Worm (Caenorhabditis elegans) whole organism, early embryonic: ENCODE measurements around the gene K11G9.5.

Experiments used
- B0310.2 ChIP-seq: sonication (generic microtip); optimal IDR thresholded peaks from 2 replicates; lab custom pipeline; 2016; ENCODE audit warnings: mild to moderate bottlenecking, missing genetic modification characterization, missing compliant biosample characterization
- F13C5.2 ChIP-seq: sonication (generic microtip); optimal IDR thresholded peaks from 2 replicates; lab custom pipeline; 2017; ENCODE audit warnings: mild to moderate bottlenecking, missing genetic modification characterization, inconsistent platforms, missing compliant biosample characterization
- aly-1 ChIP-seq: sonication (generic microtip); optimal IDR thresholded peaks from 2 replicates; lab custom pipeline; 2016; ENCODE audit warnings: missing genetic modification characterization, missing compliant biosample characterization
- ama-1 ChIP-seq: fragments of 150-350 bp; optimal IDR thresholded peaks from 2 replicates; lab custom pipeline; 2014
- ceh-13 ChIP-seq: fragments of 200-800 bp; sonication (Bioruptor generic); optimal IDR thresholded peaks from 2 replicates; lab custom pipeline; 2018; ENCODE audit warnings: mild to moderate bottlenecking, missing genetic modification characterization, missing compliant biosample characterization
- ceh-36 ChIP-seq: sonication (generic microtip); optimal IDR thresholded peaks from 2 replicates; lab custom pipeline; 2016; ENCODE audit warnings: missing genetic modification characterization, inconsistent platforms, missing compliant biosample characterization
- ets-7 ChIP-seq: sonication (generic microtip); optimal IDR thresholded peaks from 2 replicates; lab custom pipeline; 2016; ENCODE audit warnings: missing genotype, missing genetic modification characterization, missing compliant biosample characterization
- flt-1 ChIP-seq: fragments of 200-800 bp; sonication (Bioruptor generic); IDR thresholded peaks from 2 replicates; pipeline ENCODE4 v1.3.6; 2022; ENCODE audit warnings: missing genetic modification characterization, missing compliant biosample characterization
- hmbx-1 ChIP-seq: sonication (generic microtip); optimal IDR thresholded peaks from 2 replicates; lab custom pipeline; 2016; ENCODE audit warnings: mild to moderate bottlenecking, missing genetic modification characterization, missing compliant biosample characterization
- hmg-4 ChIP-seq: fragments of 200-800 bp; sonication (Bioruptor generic); optimal IDR thresholded peaks from 2 replicates; lab custom pipeline; 2018; ENCODE audit warnings: mild to moderate bottlenecking, missing genetic modification characterization, missing compliant biosample characterization
- hnd-1 ChIP-seq: sonication (generic microtip); optimal IDR thresholded peaks from 2 replicates; lab custom pipeline; 2016; ENCODE audit warnings: missing genetic modification characterization, missing compliant biosample characterization
- pes-1 ChIP-seq: fragments of 200-800 bp; sonication (Bioruptor generic); IDR thresholded peaks from 2 replicates; pipeline ENCODE4 v1.3.6; 2022; ENCODE audit warnings: missing genetic modification reagents, missing genetic modification characterization, missing compliant biosample characterization
- scrt-1 ChIP-seq: fragments of 200-800 bp; sonication (Bioruptor generic); IDR thresholded peaks from 2 replicates; pipeline ENCODE4 v1.3.6; 2022; ENCODE audit warnings: missing genetic modification characterization, missing compliant biosample characterization
- sea-1 ChIP-seq: fragments of 200-800 bp; sonication (Bioruptor generic); conservative IDR thresholded peaks from 2 replicates; pipeline ENCODE4 v1.3.6; 2022; ENCODE audit warnings: missing genetic modification characterization, missing compliant biosample characterization
- tbx-11 ChIP-seq: fragments of 200-800 bp; sonication (Bioruptor generic); IDR thresholded peaks from 2 replicates; pipeline ENCODE4 v1.3.6; 2022; ENCODE audit warnings: missing genetic modification characterization, missing compliant biosample characterization
- tbx-37 ChIP-seq: fragments of 200-800 bp; sonication (Bioruptor generic); conservative IDR thresholded peaks from 2 replicates; pipeline ENCODE4 v1.3.6; 2022; ENCODE audit warnings: missing genetic modification reagents, missing genetic modification characterization, missing compliant biosample characterization
- tra-4 ChIP-seq: sonication (generic microtip); optimal IDR thresholded peaks from 2 replicates; lab custom pipeline; 2017; ENCODE audit warnings: missing genetic modification characterization, missing compliant biosample characterization

The K11G9.5 gene

ce11 chrV:6688392-6688791, at the start of gene K11G9.5:
K11G9.5 (minus strand) TSS chrV:6688492.
- TF ChIP-seq scrt-1 (GFP tag; lab: Robert Waterston, UW) (no peak), ceh-36 (tag; lab: Kevin White, UChicago) (no peak), ama-1 (lab: Kevin White, UChicago) (no peak), B0310.2 (tag; lab: Kevin White, UChicago) (no peak), tra-4 (tag; lab: Kevin White, UChicago) (no peak), F13C5.2 (no peak), ets-7 (no peak), pes-1 (GFP tag; lab: Robert Waterston, UW) (no peak)

DNA sequence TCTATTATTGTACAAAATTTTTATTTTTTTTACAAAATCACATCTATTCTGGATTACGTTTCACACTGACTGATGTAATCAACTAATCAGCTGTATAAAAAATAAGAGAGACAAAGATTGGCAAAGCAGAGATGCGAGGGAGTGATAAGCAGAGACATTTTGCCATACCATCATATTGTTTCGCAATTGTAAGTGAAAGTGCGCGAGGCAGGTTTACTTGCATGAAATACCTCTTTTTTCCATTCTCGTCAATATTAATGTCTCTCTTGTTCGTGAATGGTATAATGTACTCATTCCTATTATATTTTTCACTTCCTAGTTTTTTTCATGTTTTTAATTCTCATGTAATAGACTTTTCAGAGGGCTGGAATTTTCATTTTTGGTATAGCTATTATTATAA, 48.6 kb upstream of the K11G9.5 start:
- no peak for TF ChIP-seq hmbx-1
- no peak for TF ChIP-seq flt-1 (GFP tag; lab: Robert Waterston, UW)
- TF ChIP-seq F13C5.2, result no peak
- TF ChIP-seq pes-1 (GFP tag; lab: Robert Waterston, UW), result no peak
- no peak for TF ChIP-seq tbx-11 (GFP tag; lab: Robert Waterston, UW)
- TF ChIP-seq tra-4 (tag; lab: Kevin White, UChicago), result no peak
- no peak for TF ChIP-seq hnd-1 (tag; lab: Kevin White, UChicago)
- no peak for TF ChIP-seq tbx-37
- no peak for TF ChIP-seq aly-1 (tag; lab: Kevin White, UChicago)
- no peak for TF ChIP-seq sea-1 (GFP tag; lab: Robert Waterston, UW)
- TF ChIP-seq ceh-13 (GFP tag; lab: Kevin White, UChicago), result no peak

DNA sequence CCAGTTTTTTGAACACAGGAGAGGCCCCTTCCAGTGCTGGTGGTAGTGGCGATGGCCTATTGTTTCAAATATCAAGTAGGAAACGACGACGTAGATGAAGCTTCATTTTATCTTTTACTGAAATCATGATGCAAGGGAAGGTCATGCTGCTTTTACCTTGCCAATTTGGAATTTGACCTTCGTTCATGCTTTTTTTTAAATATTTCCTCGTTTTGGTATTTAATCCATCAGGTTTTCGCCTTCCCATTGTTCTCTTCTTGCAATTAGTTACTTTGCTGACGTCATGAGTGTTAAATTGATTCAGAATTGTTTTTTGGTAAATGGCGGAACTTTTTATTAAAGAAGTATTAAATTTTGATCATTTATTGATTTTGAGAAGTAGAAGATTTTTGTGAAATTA, 47.8 kb upstream of the K11G9.5 start:
- no peak for TF ChIP-seq tra-4 (tag; lab: Kevin White, UChicago)
- TF ChIP-seq sea-1 (GFP tag; lab: Robert Waterston, UW), result no peak
- TF ChIP-seq ets-7, result no peak
- TF ChIP-seq aly-1 (tag; lab: Kevin White, UChicago), result no peak
- TF ChIP-seq hnd-1 (tag; lab: Kevin White, UChicago), result no peak
- no peak for TF ChIP-seq scrt-1 (GFP tag; lab: Robert Waterston, UW)
- no peak for TF ChIP-seq F13C5.2
- no peak for TF ChIP-seq tbx-37
- TF ChIP-seq pes-1 (GFP tag; lab: Robert Waterston, UW), result no peak
- TF ChIP-seq ceh-13 (GFP tag; lab: Kevin White, UChicago), result no peak
- TF ChIP-seq tbx-11 (GFP tag; lab: Robert Waterston, UW), result no peak
- no peak for TF ChIP-seq ama-1 (lab: Kevin White, UChicago)
- TF ChIP-seq hmbx-1, result no peak
- no peak for TF ChIP-seq ceh-36 (tag; lab: Kevin White, UChicago)

ce11 chrV:6732995-6733394, 44.7 kb upstream of the K11G9.5 start, which contains the start of gene grl-8:
grl-8 (minus strand) TSS chrV:6733095.
- TF ChIP-seq tbx-11 (GFP tag; lab: Robert Waterston, UW) (no peak), ets-7 (no peak), flt-1 (GFP tag; lab: Robert Waterston, UW) (no peak), scrt-1 (GFP tag; lab: Robert Waterston, UW) (no peak), sea-1 (GFP tag; lab: Robert Waterston, UW) (no peak), ceh-13 (GFP tag; lab: Kevin White, UChicago) (no peak)

DNA sequence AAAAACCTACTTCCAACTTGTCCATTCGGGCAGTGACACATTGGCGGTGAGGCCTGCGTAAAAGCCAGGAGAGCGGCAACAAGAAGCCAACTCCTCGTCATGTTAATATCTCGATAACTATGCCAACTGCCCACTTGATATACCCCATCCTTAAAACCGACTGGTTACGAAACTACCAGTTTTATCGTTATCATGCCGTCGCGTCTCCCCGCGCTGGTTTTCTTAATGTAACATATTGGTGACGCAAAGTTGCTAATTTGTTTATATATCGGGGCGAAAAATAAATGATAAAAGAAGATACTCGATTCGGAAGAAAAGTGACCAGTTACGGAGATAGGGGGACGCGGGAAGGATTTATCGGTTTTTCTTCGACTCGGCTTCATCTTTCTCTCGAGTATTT, 43.3 kb upstream of the K11G9.5 start, which contains the start of gene grl-9:
grl-9 (minus strand) TSS at position 101 of the 400 bp plus-strand sequence.
- no peak for TF ChIP-seq pes-1 (GFP tag; lab: Robert Waterston, UW)

DNA sequence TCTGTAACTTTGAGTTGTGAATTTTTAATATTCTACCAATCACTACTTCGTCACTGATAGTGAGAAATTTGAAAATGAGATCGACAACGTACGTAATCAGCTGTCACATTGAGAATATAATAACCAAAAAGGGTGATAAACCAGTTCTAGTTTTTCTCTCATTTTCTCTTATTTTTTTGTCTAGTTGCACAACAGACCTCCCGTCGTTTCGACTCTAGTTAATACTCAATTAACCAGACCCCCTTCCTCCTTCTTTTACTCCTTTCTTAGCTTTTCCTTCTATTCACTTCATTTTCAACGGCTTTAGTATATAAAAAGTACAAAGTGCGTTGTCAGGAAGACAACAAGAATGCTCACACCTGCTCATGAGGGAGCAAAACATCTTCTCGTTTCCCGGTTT, 38.9 kb upstream of the K11G9.5 start, which contains the start of gene ZC487.1:
ZC487.1 (plus strand) TSS at position 301 of the 400 bp plus-strand sequence.
- TF ChIP-seq pes-1 (GFP tag; lab: Robert Waterston, UW), result no peak
- no peak for TF ChIP-seq tbx-11 (GFP tag; lab: Robert Waterston, UW)
- TF ChIP-seq hmg-4, result no peak
- TF ChIP-seq hnd-1 (tag; lab: Kevin White, UChicago), result no peak
- no peak for TF ChIP-seq flt-1 (GFP tag; lab: Robert Waterston, UW)
- TF ChIP-seq aly-1 (tag; lab: Kevin White, UChicago), result no peak
- TF ChIP-seq tra-4 (tag; lab: Kevin White, UChicago), result no peak
- no peak for TF ChIP-seq B0310.2 (tag; lab: Kevin White, UChicago)
- no peak for TF ChIP-seq scrt-1 (GFP tag; lab: Robert Waterston, UW)

- TF ChIP-seq ets-7 (no peak), sea-1 (GFP tag; lab: Robert Waterston, UW) (no peak), B0310.2 (tag; lab: Kevin White, UChicago) (no peak), hmbx-1 (no peak)
Observed at ce11 chrV:6726279-6726678, 38.0 kb upstream of the K11G9.5 start.

DNA sequence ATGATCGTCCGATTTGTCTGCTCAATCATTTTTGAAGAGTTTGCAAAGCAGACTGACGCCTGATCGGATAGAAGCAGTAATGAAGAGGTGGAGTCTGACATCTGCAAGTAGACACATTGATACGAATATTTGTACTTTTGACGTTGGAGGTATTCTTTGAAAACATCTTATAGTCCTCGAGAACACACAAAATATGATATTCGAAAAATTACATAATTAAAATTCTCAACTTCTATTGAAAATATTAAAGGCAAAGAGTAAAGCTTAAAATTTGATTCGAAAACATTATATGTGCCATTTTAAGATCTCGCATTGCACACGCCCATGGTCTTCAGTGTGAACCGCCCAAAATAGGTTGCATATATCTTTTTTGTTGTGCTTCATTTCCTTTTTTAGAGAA, 34.1 kb upstream of the K11G9.5 start, which contains the start of gene ZC487.2:
ZC487.2 (minus strand) TSS at position 101 of the 400 bp plus-strand sequence.
- TF ChIP-seq pes-1 (GFP tag; lab: Robert Waterston, UW) (no peak), ama-1 (lab: Kevin White, UChicago) (no peak), tbx-37 (no peak), tra-4 (tag; lab: Kevin White, UChicago) (no peak), hmg-4 (no peak), tbx-11 (GFP tag; lab: Robert Waterston, UW) (no peak), B0310.2 (tag; lab: Kevin White, UChicago) (no peak), sea-1 (GFP tag; lab: Robert Waterston, UW) (no peak), ets-7 (no peak), aly-1 (tag; lab: Kevin White, UChicago) (no peak), hnd-1 (tag; lab: Kevin White, UChicago) (no peak), ceh-13 (GFP tag; lab: Kevin White, UChicago) (no peak), scrt-1 (GFP tag; lab: Robert Waterston, UW) (no peak)
